Fruit fly (Drosophila melanogaster): ENCODE results near the gene Cep135.

dm6 chr3L:15140268-15140957 is 23.9 kb downstream of the Cep135 start:
- no peak for TF ChIP-seq Sin3A (optimal IDR thresholded peaks at IDR 0.05)
- no peak for TF ChIP-seq h (optimal IDR thresholded peaks at IDR 0.05)
- no peak for TF ChIP-seq psq (optimal IDR thresholded peaks at IDR 0.05)
- no peak for TF ChIP-seq ttk (optimal IDR thresholded peaks at IDR 0.05)
